Worm (Caenorhabditis elegans): ENCODE results near the gene F53A10.2.

F53A10.2 gene

DNA sequence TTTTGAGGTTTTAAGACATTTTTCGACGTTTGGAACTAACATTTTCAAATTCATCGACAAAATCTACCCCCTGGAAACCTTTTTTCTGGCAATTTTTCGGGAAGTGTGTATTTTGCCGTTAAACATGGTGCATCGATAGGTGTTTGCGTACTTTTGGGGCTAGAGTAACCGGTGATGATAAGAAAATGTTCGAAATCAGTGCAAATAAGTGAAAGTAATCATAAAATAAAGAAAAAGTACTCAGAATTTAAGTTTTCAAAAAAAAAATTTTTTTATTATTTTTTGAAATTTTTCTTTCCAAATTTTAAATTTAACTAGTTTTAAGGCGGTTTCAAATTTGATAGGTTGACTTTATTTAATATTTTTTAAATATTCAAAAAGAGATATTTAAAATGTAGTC lies 18.0 kb upstream of the F53A10.2 start, which contains the start of gene nas-27:
TSS of gene nas-27 (minus strand) at position 101 of the 400 bp plus-strand sequence.
- no peak for TF ChIP-seq ref-1 (GFP tag; conservative IDR thresholded peaks at IDR 0.05)
- TF ChIP-seq tab-1 (GFP tag; IDR thresholded peaks at IDR 0.05) = no peak
- TF ChIP-seq flt-1 (GFP tag; IDR thresholded peaks at IDR 0.05) = no peak
- TF ChIP-seq ztf-23 (GFP tag; IDR thresholded peaks at IDR 0.05) = no peak

DNA sequence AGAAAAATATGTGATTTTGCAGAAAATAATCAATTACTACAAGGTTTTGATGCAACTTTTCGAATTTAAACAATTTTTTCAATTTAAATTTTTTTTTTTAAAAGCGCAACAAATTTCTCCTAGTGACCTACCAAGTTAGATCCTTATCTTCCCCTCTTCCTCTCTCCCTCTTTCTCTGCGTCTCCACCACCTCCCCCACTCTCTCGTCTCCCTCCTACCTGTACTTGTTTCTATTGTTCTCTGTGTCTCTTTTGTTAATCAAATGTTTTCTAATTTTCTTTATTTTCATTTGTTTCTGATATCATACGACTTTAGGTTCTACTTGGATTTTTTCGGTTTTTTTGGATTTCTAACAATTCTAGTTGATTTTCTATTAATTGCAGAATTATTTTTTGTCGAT lies 9.0 kb upstream of the F53A10.2 start:
- TF ChIP-seq ztf-23 (GFP tag; IDR thresholded peaks at IDR 0.05) = no peak
- TF ChIP-seq T22C8.4 (GFP tag; IDR thresholded peaks at IDR 0.05) = no peak
- no peak for TF ChIP-seq klf-2 (GFP tag; conservative IDR thresholded peaks at IDR 0.05)
- TF ChIP-seq tab-1 (GFP tag; IDR thresholded peaks at IDR 0.05) = no peak
- no peak for TF ChIP-seq ref-1 (GFP tag; conservative IDR thresholded peaks at IDR 0.05)
- no peak for TF ChIP-seq cog-1 (tag; optimal IDR thresholded peaks at IDR 0.05)
- TF ChIP-seq flt-1 (GFP tag; IDR thresholded peaks at IDR 0.05) = no peak
- no peak for TF ChIP-seq med-1 (GFP tag; optimal IDR thresholded peaks at IDR 0.05; ENCODE audit: insufficient read depth)
- no peak for TF ChIP-seq ztf-29 (GFP tag; IDR thresholded peaks at IDR 0.05)

DNA sequence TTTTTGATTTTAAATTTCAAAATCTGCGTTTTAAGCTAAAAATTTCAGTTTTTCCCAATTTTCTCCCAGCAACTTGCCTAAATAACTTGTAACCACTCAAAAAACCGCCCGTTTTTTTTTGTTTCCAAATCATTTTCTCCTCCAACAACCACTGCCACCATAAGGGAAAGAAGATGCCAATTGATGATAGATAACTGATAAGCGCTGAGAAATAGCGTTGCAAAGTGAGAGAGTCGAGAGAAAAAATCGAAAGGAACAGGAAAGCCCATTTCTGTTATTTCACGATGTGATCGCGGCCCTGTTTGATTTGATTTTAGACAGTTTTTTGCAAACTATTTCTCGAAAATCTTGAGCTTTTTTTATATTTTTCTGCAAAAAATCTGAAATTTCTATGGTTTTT lies 7.5 kb upstream of the F53A10.2 start:
- TF ChIP-seq med-1 (GFP tag; optimal IDR thresholded peaks at IDR 0.05; ENCODE audit: insufficient read depth) (no peak), cog-1 (tag; optimal IDR thresholded peaks at IDR 0.05) (no peak), klf-2 (GFP tag; conservative IDR thresholded peaks at IDR 0.05) (no peak), ztf-23 (GFP tag; IDR thresholded peaks at IDR 0.05) (no peak), T22C8.4 (GFP tag; IDR thresholded peaks at IDR 0.05) (no peak), tab-1 (GFP tag; IDR thresholded peaks at IDR 0.05) (no peak), ref-1 (GFP tag; conservative IDR thresholded peaks at IDR 0.05) (no peak), flt-1 (GFP tag; IDR thresholded peaks at IDR 0.05) (no peak), ztf-29 (GFP tag; IDR thresholded peaks at IDR 0.05) (no peak)

DNA sequence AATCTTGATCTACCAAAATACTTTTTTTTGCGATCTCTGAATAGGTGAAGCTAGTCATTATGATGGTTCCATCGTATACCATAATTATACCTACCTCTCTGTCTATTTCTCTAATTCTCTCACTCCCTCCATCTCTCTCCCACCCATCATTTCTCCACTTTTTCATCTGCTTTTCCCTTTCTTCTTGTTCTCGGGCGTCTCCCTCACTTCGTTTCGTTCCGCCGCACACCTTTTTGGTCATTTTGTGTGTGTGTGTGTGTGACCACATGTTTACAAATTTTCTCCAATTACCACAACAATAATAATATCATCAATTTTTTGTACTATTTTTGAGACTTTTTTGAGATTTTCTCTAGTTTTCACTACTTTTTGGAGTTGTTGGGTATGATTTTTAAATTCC lies 5.3 kb upstream of the F53A10.2 start:
- no peak for TF ChIP-seq ref-1 (GFP tag; conservative IDR thresholded peaks at IDR 0.05)
- TF ChIP-seq ztf-29 (GFP tag; IDR thresholded peaks at IDR 0.05) = no peak
- no peak for TF ChIP-seq klf-2 (GFP tag; conservative IDR thresholded peaks at IDR 0.05)
- no peak for TF ChIP-seq ztf-23 (GFP tag; IDR thresholded peaks at IDR 0.05)
- TF ChIP-seq flt-1 (GFP tag; IDR thresholded peaks at IDR 0.05) = no peak
- TF ChIP-seq T22C8.4 (GFP tag; IDR thresholded peaks at IDR 0.05) = no peak
- no peak for TF ChIP-seq tab-1 (GFP tag; IDR thresholded peaks at IDR 0.05)

DNA sequence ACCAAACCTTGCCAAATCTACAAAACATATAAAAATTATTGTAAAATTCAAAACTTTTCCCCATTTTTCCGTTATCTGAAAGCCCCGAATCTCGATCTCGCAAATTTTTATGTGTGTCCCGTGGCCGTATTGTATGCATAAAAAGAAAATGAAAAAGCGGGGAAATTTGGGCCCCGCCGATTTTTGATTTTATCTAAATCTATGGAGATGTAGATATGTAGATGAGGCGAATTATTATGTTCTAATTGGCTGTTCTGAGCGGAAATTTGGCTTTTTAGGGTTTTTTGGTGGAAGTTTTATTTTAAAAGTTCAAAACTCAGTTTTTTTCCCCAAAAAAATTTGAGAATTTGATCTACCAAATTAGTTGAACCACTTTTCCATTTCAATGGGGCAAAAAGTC lies 1.0 kb upstream of the F53A10.2 start:
- TF ChIP-seq klf-2 (GFP tag; conservative IDR thresholded peaks at IDR 0.05) = no peak
- no peak for TF ChIP-seq med-1 (GFP tag; optimal IDR thresholded peaks at IDR 0.05; ENCODE audit: insufficient read depth)
- TF ChIP-seq flt-1 (GFP tag; IDR thresholded peaks at IDR 0.05) = no peak
- TF ChIP-seq T22C8.4 (GFP tag; IDR thresholded peaks at IDR 0.05) = no peak
- TF ChIP-seq tab-1 (GFP tag; IDR thresholded peaks at IDR 0.05) = no peak
- TF ChIP-seq ztf-29 (GFP tag; IDR thresholded peaks at IDR 0.05) = no peak
- TF ChIP-seq ztf-23 (GFP tag; IDR thresholded peaks at IDR 0.05) = no peak
- TF ChIP-seq ref-1 (GFP tag; conservative IDR thresholded peaks at IDR 0.05) = no peak
- no peak for TF ChIP-seq cog-1 (tag; optimal IDR thresholded peaks at IDR 0.05)

DNA sequence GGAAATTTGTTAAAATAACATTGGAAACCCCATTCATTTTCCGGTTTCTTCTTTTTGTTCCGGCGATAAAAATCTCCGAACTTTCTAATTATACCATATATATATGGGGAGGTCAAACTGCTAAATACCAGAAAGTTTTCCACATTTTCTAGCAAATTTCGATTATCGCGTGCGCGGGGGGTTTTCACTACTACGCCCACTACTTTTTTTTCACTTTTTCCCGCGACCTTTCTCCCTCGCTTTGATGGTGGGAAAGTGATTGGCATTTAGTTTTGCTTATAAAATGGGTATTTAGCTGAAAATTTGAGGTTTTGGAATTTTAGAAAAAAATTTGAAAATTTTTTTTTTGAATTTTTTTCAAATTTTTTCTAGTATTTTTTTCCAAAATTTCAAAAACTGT lies 2.8 kb downstream of the F53A10.2 start:
- TF ChIP-seq flt-1 (GFP tag; IDR thresholded peaks at IDR 0.05) (no peak), T22C8.4 (GFP tag; IDR thresholded peaks at IDR 0.05) (no peak), tab-1 (GFP tag; IDR thresholded peaks at IDR 0.05) (no peak), med-1 (GFP tag; optimal IDR thresholded peaks at IDR 0.05; ENCODE audit: insufficient read depth) (no peak)

DNA sequence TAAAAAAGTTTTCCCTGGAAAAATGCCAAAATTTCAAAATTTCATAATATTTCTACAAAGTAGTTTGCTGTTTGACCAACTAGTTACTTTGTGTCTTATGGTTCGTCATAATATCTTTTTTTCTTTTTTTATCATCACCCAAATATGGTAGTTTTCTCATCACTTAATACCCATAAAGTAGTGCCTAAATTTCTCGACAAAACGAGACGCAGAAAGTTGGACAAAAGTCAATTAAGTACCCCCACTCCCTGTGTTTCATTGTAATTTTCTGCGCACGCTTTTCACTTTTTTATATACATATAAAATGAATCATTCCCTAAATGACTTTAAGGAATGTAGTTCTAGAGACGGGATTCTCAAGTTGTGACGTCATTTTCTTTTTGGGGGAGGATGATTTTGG lies 6.3 kb downstream of the F53A10.2 start:
- TF ChIP-seq ref-1 (GFP tag; conservative IDR thresholded peaks at IDR 0.05) (no peak), med-1 (GFP tag; optimal IDR thresholded peaks at IDR 0.05; ENCODE audit: insufficient read depth) (no peak), ztf-29 (GFP tag; IDR thresholded peaks at IDR 0.05) (no peak), tab-1 (GFP tag; IDR thresholded peaks at IDR 0.05) (no peak)

DNA sequence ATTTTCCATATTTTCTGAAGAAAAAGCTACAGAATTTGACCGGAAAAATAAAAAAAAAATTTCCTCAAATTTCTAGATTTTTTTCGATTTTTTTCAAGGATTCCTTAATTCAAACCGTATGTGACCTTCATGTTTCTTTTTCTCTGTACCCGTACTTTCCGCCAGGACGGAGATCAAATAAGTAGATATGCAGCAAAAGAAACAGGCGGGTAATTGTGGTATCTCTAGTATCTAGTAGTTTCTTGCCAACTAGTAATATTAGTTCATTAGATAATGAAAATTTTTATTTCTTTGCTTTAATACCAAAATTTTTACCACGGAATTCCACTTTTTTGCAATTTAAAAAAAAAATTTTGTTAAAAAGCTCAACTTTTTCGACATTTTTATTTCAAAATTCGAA lies 17.5 kb downstream of the F53A10.2 start:
- TF ChIP-seq ztf-23 (GFP tag; IDR thresholded peaks at IDR 0.05) (no peak), ztf-29 (GFP tag; IDR thresholded peaks at IDR 0.05) (no peak), cog-1 (tag; optimal IDR thresholded peaks at IDR 0.05) (no peak), T22C8.4 (GFP tag; IDR thresholded peaks at IDR 0.05) (no peak), tab-1 (GFP tag; IDR thresholded peaks at IDR 0.05) (no peak), med-1 (GFP tag; optimal IDR thresholded peaks at IDR 0.05; ENCODE audit: insufficient read depth) (no peak), klf-2 (GFP tag; conservative IDR thresholded peaks at IDR 0.05) (no peak), flt-1 (GFP tag; IDR thresholded peaks at IDR 0.05) (no peak), ref-1 (GFP tag; conservative IDR thresholded peaks at IDR 0.05) (no peak)

DNA sequence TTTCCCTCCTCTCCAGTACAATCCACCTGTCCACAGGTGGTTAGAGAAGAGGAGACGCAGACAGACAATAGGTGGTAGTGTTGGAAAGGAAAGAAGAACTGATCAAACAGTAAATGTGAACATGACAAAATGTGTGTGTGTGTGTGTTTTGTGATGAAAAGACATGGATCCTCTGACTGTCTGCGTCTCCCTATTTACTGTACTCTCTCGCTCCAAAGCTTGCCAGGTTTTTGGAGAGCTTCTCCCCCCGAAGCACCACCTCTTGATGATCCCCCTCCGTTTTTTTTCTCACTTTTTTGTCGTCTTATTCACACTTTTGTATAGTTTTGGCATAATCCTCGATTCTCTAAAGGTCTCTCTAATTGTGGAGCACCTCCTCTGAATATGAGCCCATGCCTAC lies 20.1 kb downstream of the F53A10.2 start:
- no peak for TF ChIP-seq ref-1 (GFP tag; conservative IDR thresholded peaks at IDR 0.05)

DNA sequence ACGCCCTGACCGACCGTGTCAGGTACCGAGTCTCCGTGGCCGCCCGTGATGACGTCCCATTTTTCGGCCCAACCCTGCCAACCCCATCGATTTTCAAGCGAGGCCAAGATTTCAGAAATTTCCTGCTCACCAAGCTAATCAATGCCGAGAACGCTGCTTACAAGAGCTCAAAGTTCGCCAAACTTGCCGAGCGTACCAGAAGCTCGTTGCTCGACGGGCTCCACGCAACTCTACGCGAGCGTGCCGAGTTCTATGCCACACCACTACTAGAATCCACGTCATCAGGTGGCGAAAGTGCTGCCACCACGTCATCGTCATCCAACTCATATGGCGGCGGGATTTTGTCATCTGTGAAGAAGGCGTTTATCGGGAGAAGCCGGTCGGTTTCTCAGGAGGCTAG lies 31.8 kb downstream of the F53A10.2 start:
- TF ChIP-seq klf-2 (GFP tag; conservative IDR thresholded peaks at IDR 0.05) (no peak), cog-1 (tag; optimal IDR thresholded peaks at IDR 0.05) (no peak), T22C8.4 (GFP tag; IDR thresholded peaks at IDR 0.05) (no peak), med-1 (GFP tag; optimal IDR thresholded peaks at IDR 0.05; ENCODE audit: insufficient read depth) (no peak), flt-1 (GFP tag; IDR thresholded peaks at IDR 0.05) (no peak), tab-1 (GFP tag; IDR thresholded peaks at IDR 0.05) (no peak), ztf-29 (GFP tag; IDR thresholded peaks at IDR 0.05) (no peak), ref-1 (GFP tag; conservative IDR thresholded peaks at IDR 0.05) (no peak), ztf-23 (GFP tag; IDR thresholded peaks at IDR 0.05) (no peak)

DNA sequence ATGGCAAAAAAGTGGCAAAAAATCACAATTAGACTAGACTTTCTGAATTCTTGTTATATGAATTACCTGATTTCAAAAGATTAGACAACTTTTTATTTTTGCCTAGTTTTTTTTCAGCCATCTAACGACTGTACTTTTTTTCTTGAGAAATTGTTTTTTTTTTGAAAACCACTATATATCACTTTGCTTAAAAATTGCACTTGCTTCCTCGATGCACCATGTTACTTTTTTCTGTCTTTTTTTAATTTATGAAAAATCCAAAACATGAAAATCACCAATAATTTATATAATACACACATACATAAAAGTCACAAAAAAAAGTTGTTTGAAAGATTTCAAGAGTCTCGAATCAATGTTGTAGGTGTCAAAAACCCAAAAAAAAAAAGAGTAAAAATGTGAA lies 35.8 kb downstream of the F53A10.2 start:
- TF ChIP-seq ztf-23 (GFP tag; IDR thresholded peaks at IDR 0.05) = no peak
- no peak for TF ChIP-seq med-1 (GFP tag; optimal IDR thresholded peaks at IDR 0.05; ENCODE audit: insufficient read depth)
- no peak for TF ChIP-seq cog-1 (tag; optimal IDR thresholded peaks at IDR 0.05)
- TF ChIP-seq klf-2 (GFP tag; conservative IDR thresholded peaks at IDR 0.05) = no peak
- no peak for TF ChIP-seq flt-1 (GFP tag; IDR thresholded peaks at IDR 0.05)
- no peak for TF ChIP-seq T22C8.4 (GFP tag; IDR thresholded peaks at IDR 0.05)
- TF ChIP-seq ztf-29 (GFP tag; IDR thresholded peaks at IDR 0.05) = no peak
- TF ChIP-seq ref-1 (GFP tag; conservative IDR thresholded peaks at IDR 0.05) = no peak
